Worm (Caenorhabditis elegans): ENCODE data around the gene Y54G9A.7.

DNA sequence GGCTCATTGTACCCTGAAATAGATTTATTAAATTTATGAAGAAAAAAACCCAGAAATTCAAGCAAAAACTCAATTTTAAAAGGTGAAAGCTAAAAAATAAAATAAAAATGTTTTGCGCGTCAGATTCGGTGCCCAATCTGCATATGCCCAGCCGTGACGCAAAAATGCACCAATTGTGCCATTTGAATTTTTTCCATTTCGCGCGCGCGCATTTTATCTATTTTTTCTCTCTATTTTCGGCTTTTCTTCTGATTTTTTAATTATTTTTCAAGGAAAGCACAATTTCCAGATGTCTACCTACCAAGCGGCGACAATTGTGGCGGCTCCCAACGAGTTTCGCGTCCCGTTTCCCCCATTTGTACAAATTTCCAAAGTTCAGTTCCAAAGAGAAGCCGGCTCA is at the start of gene Y54G9A.7, which contains the start of gene bub-3:
- TF ChIP-seq elt-1 (tag; optimal IDR thresholded peaks at IDR 0.05; ENCODE audit: borderline replicate concordance, insufficient read depth) (no peak), elt-3 (tag; optimal IDR thresholded peaks at IDR 0.05) (no peak)

Measured in whole organism, mixed stage, embryonic.